Worm (Caenorhabditis elegans): Measurements from ENCODE around the gene C31E10.11.

C31E10.11 gene

DNA sequence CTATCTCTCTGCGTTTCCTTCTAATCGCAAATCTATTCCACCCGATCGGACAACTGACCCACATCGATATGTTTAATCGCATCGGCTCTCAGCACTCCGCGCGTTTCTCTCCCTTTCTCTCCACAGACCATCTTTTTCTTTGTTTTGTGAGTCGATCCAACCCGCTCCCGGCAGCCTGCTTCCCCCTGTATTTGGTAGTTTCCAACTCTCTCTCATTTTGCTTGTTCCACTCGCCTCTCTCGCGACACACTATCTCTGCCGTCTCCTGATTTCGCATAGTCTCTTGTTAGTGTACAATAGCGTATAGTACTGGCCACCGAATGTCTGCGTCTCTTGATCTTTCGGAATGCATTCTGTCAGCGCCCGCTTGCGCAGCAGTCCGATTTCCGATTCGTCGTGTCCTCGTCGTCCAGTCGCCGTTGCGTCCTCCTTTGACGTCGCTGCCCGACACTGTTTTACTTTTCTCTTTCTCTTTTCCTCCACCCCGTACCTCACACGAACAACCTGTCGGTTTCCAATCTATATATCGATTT, 39.9 kb downstream of the C31E10.11 start:
- TF ChIP-seq hlh-4 (tag; optimal IDR thresholded peaks at IDR 0.05) (no peak), fos-1 (tag; optimal IDR thresholded peaks at IDR 0.05) (peak; percentile 34), xbp-1 (tag; optimal IDR thresholded peaks at IDR 0.05) (peak; percentile 40), unc-130 (tag; optimal IDR thresholded peaks at IDR 0.05) (no peak), isw-1 (GFP tag; IDR thresholded peaks at IDR 0.05) (no peak), egl-27 (tag; optimal IDR thresholded peaks at IDR 0.05) (peak; percentile 38 to 72), skn-1 (tag; optimal IDR thresholded peaks at IDR 0.05) (peak; percentile 10), unc-62 (GFP tag; optimal IDR thresholded peaks at IDR 0.05) (no peak), nhr-84 (tag; optimal IDR thresholded peaks at IDR 0.05) (no peak), C16A3.4 (tag; optimal IDR thresholded peaks at IDR 0.05) (peak; percentile 22), snpc-4 (tag; optimal IDR thresholded peaks at IDR 0.05) (no peak), ceh-63 (GFP tag; optimal IDR thresholded peaks at IDR 0.05) (no peak), nhr-12 (tag; optimal IDR thresholded peaks at IDR 0.05) (no peak), dpl-1 (GFP tag; optimal IDR thresholded peaks at IDR 0.05) (no peak), zag-1 (tag; optimal IDR thresholded peaks at IDR 0.05) (no peak), ceh-88 (GFP tag; IDR thresholded peaks at IDR 0.05) (no peak), lin-13 (GFP tag; optimal IDR thresholded peaks at IDR 0.05) (no peak), fkh-10 (GFP tag; optimal IDR thresholded peaks at IDR 0.05) (no peak), nhr-28 (tag; optimal IDR thresholded peaks at IDR 0.05) (no peak), elt-3 (tag; optimal IDR thresholded peaks at IDR 0.05) (peak in 4 of 6 experiments; percentile 56 to 76 (median 68)), lir-3 (tag; optimal IDR thresholded peaks at IDR 0.05; ENCODE audit: poor library complexity) (no peak), alr-1 (tag; optimal IDR thresholded peaks at IDR 0.05; ENCODE audit: borderline replicate concordance) (no peak), pag-3 (tag; optimal IDR thresholded peaks at IDR 0.05; ENCODE audit: borderline replicate concordance, insufficient read depth) (no peak), nhr-11 (tag; optimal IDR thresholded peaks at IDR 0.05) (no peak), ceh-90 (tag; optimal IDR thresholded peaks at IDR 0.05) (no peak), rnt-1 (tag; optimal IDR thresholded peaks at IDR 0.05) (peak; percentile 32), tbx-2 (tag; optimal IDR thresholded peaks at IDR 0.05) (peak; percentile 63), mef-2 (tag; optimal IDR thresholded peaks at IDR 0.05) (no peak), swsn-7 (tag; optimal IDR thresholded peaks at IDR 0.05) (peak; percentile 57), mab-9 (GFP tag; IDR thresholded peaks at IDR 0.05) (no peak), nhr-237 (tag; optimal IDR thresholded peaks at IDR 0.05) (no peak), ceh-8 (GFP tag; optimal IDR thresholded peaks at IDR 0.05) (no peak), grh-1 (GFP tag; IDR thresholded peaks at IDR 0.05) (peak; percentile 74), ama-1 (optimal IDR thresholded peaks at IDR 0.05) (no peak), nhr-71 (tag; optimal IDR thresholded peaks at IDR 0.05) (peak; percentile 73), ztf-11 (tag; optimal IDR thresholded peaks at IDR 0.05) (peak in 1 of 2 experiments; percentile 22), lin-39 (tag; optimal IDR thresholded peaks at IDR 0.05) (no peak), lin-35 (GFP tag; optimal IDR thresholded peaks at IDR 0.05) (peak; percentile 6 to 63), mdl-1 (tag; optimal IDR thresholded peaks at IDR 0.05) (peak in 1 of 2 experiments; percentile 38), nhr-47 (tag; optimal IDR thresholded peaks at IDR 0.05) (peak; percentile 58), ets-5 (GFP tag; IDR thresholded peaks at IDR 0.05) (no peak), blmp-1 (tag; optimal IDR thresholded peaks at IDR 0.05) (peak; percentile 76), C04F5.9 (tag; optimal IDR thresholded peaks at IDR 0.05) (no peak), C34B4.2 (tag; optimal IDR thresholded peaks at IDR 0.05) (no peak), pax-3 (tag; optimal IDR thresholded peaks at IDR 0.05) (no peak), hlh-17 (GFP tag; optimal IDR thresholded peaks at IDR 0.05; ENCODE audit: borderline replicate concordance) (no peak), elt-2 (tag; optimal IDR thresholded peaks at IDR 0.05) (no peak), nhr-76 (tag; optimal IDR thresholded peaks at IDR 0.05) (no peak), aly-2 (tag; optimal IDR thresholded peaks at IDR 0.05) (no peak), ces-1 (GFP tag; optimal IDR thresholded peaks at IDR 0.05) (no peak), efl-1 (optimal IDR thresholded peaks at IDR 0.05) (peak; percentile 13 to 50), efl-1 (GFP tag; optimal IDR thresholded peaks at IDR 0.05 in 1 of 2) (peak in 1 of 2 experiments; percentile 75), nhr-20 (tag; optimal IDR thresholded peaks at IDR 0.05) (peak; percentile 78)

All from whole organism, L1 larva.